Worm (Caenorhabditis elegans) whole organism, L1 larva: ENCODE measurements around the gene srx-116.

ENCODE experiments used
- ceh-8 ChIP-seq: fragments of 200-800 bp; sonication (Bioruptor generic); optimal IDR thresholded peaks from 2 replicates; lab custom pipeline; 2018; ENCODE audit warnings: mild to moderate bottlenecking, missing genetic modification characterization, moderate library complexity, missing compliant biosample characterization
- elt-2 ChIP-seq: sonication (generic microtip); optimal IDR thresholded peaks from 2 replicates; lab custom pipeline; 2016; ENCODE audit warnings: missing genetic modification characterization, mild to moderate bottlenecking, inconsistent platforms, missing compliant biosample characterization, missing genetic modification reagents
- nhr-11 ChIP-seq: fragments of 150-350 bp; optimal IDR thresholded peaks from 2 replicates; lab custom pipeline; 2014; ENCODE audit warnings: missing biosample characterization, missing genetic modification characterization
- nhr-20 ChIP-seq: sonication (generic microtip); optimal IDR thresholded peaks from 2 replicates; lab custom pipeline; 2016; ENCODE audit warnings: mild to moderate bottlenecking, missing genetic modification characterization, missing compliant biosample characterization
- pqm-1 ChIP-seq: sonication (generic microtip); optimal IDR thresholded peaks from 3 replicates; lab custom pipeline; 2017; ENCODE audit warnings: missing biosample characterization, missing genetic modification characterization
- skn-1 ChIP-seq: fragments of 150-350 bp; optimal IDR thresholded peaks from 2 replicates; lab custom pipeline; 2014; ENCODE audit warnings: missing biosample characterization, missing genetic modification characterization
- ztf-11 ChIP-seq, 2 experiments: sonication (generic microtip); optimal IDR thresholded peaks; 2 replicates each; lab custom pipeline; 2016 to 2017; ENCODE audit warnings: missing genetic modification characterization in 2 of 2, missing biosample characterization in 1 of 2, missing compliant biosample characterization in 1 of 2

DNA sequence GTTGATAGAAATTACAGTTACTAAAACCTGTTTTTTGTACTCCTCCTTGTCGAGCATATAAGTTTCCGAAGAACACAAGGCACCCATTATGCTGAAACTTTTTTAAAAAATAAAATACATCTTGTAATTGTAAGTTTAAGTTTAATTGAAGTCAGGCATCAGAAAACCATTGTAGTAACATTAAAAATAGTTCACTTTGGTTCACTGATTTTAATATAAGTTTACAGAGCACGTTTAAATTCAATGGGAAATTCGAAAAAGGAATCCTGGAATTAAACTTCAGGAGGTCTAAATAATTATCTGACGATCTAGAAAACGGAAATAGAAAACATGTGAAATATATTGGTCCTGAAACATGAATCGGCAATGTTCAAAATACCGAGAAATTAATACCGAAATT lies 30.3 kb upstream of the srx-116 start, which contains the start of gene gpa-8:
- no peak for TF ChIP-seq nhr-20 (tag; lab: Kevin White, UChicago)
- TF ChIP-seq elt-2 (tag; lab: Kevin White, UChicago), result no peak
- TF ChIP-seq ceh-8 (GFP tag; lab: Kevin White, UChicago), result no peak
- no peak for TF ChIP-seq nhr-11 (tag; lab: Kevin White, UChicago)
- no peak for TF ChIP-seq skn-1 (tag; lab: Kevin White, UChicago)
- no peak for TF ChIP-seq pqm-1 (tag; lab: Kevin White, UChicago)
- no peak for TF ChIP-seq ztf-11 (tag; optimal IDR thresholded peaks at IDR 0.05; lab: Kevin White, UChicago)
